Fruit fly (Drosophila melanogaster): ENCODE measurements around the gene CG4935.

The CG4935 gene

DNA sequence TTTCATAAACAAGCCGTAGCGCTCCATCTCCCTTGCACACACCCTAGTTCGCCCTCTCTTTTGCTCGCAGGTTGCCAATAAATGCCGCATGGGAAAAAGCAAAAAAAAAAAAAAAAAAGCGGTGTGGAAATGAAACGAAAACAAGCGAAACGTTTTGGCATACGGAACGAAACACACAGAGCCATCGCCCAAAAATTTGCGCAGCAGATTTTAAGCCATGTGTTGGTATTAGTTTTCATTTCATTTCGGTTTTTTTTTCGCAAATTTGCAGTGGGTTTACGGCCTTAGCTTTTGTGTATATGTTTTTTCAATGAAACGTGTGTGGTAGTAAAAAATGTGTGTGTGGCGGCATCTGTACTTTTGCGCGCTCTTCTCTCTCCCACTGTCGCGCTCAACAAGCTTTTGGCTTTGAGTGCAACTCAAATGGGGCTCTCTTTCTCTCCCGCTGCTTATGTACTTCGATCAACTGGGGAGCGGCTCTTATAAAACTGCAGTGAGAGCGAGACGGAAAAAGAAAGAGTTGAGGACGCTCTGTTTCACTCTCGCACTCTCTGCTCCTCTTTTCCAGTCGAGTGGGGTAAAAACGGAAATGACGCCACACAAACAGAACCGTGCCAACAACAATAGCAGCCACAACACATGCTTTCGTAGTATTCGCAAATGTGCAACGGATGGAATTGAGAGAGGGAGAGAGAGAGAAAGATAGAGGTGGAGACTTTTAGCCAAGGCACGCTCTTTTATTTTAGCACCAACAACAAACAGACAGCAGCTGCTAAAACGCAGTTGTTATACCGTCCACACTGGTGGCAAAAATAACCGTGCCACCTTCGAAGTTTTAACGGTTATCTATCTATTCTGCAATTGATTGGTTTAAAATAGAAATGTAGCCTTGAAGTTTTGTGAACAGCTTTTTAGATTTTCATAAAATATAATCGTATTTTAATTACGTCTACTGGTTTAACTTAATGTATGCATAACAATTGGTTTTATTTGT is 22.7 kb downstream of the CG4935 start (continued):
- TF ChIP-seq CG17912 (GFP tag; optimal IDR thresholded peaks at IDR 0.05) (peak; percentile 72), HmgZ (tag; optimal IDR thresholded peaks at IDR 0.05) (no peak), ems (GFP tag; optimal IDR thresholded peaks at IDR 0.05) (peak; percentile 24), Hmr (GFP tag; optimal IDR thresholded peaks at IDR 0.05) (peak; percentile 74), CG12391 (tag; optimal IDR thresholded peaks at IDR 0.05) (peak; percentile 56), Bdp1 (GFP tag; optimal IDR thresholded peaks at IDR 0.05) (no peak), Pdp1 (GFP tag; optimal IDR thresholded peaks at IDR 0.05) (peak in 1 of 2 experiments; percentile 54), ttk (GFP tag; IDR thresholded peaks at IDR 0.05) (no peak), Sin3A (optimal IDR thresholded peaks at IDR 0.05) (no peak), HLH4C (GFP tag; IDR thresholded peaks at IDR 0.05; ENCODE audit: partially characterized antibody) (no peak), abd-A (tag; optimal IDR thresholded peaks at IDR 0.05) (peak; percentile 54), CG8388 (GFP tag; optimal IDR thresholded peaks at IDR 0.05) (peak; percentile 54), sug (tag; optimal IDR thresholded peaks at IDR 0.05) (peak; percentile 19), Atf-2 (GFP tag; optimal IDR thresholded peaks at IDR 0.05) (peak; percentile 1), CG11093 (GFP tag; IDR thresholded peaks at IDR 0.05) (no peak), D19B (GFP tag; optimal IDR thresholded peaks at IDR 0.05) (peak; percentile 46), ftz-f1 (GFP tag; optimal IDR thresholded peaks at IDR 0.05) (peak; percentile 31), Xbp1 (GFP tag; optimal IDR thresholded peaks at IDR 0.05) (peak; percentile 36), Fer1 (GFP tag; optimal IDR thresholded peaks at IDR 0.05) (peak; percentile 45), yki (optimal IDR thresholded peaks at IDR 0.05) (peak; percentile 63), NK7.1 (GFP tag; optimal IDR thresholded peaks at IDR 0.05) (no peak), lmd (GFP tag; IDR thresholded peaks at IDR 0.05) (no peak), dmrt99B (tag; optimal IDR thresholded peaks at IDR 0.05) (peak; percentile 58), CG12769 (tag; optimal IDR thresholded peaks at IDR 0.05) (peak; percentile 79), CG4360 (GFP tag; IDR thresholded peaks at IDR 0.05) (no peak), CG7556 (GFP tag; optimal IDR thresholded peaks at IDR 0.05) (peak; percentile 13), Ravus (GFP tag; IDR thresholded peaks at IDR 0.05) (no peak), Neu2 (GFP tag; optimal IDR thresholded peaks at IDR 0.05; ENCODE audit: borderline replicate concordance) (no peak), zfh2 (GFP tag; optimal IDR thresholded peaks at IDR 0.05) (peak; percentile 56), sima (GFP tag; optimal IDR thresholded peaks at IDR 0.05) (no peak), NfI (GFP tag; optimal IDR thresholded peaks at IDR 0.05) (peak; percentile 42), D19A (tag; optimal IDR thresholded peaks at IDR 0.05) (no peak), Eip74EF (GFP tag; optimal IDR thresholded peaks at IDR 0.05) (peak in 1 of 2 experiments; percentile 29), ase (GFP tag; IDR thresholded peaks at IDR 0.05) (no peak), Ets65A (GFP tag) (peak; percentile 92), CG7928 (GFP tag; optimal IDR thresholded peaks at IDR 0.05) (peak; percentile 25), pum (GFP tag; optimal IDR thresholded peaks at IDR 0.05) (no peak), klu (GFP tag; IDR thresholded peaks at IDR 0.05) (no peak), crp (GFP tag; optimal IDR thresholded peaks at IDR 0.05) (peak in 1 of 2 experiments; percentile 56), stc (GFP tag; IDR thresholded peaks at IDR 0.05) (no peak), NC2α (GFP tag; optimal IDR thresholded peaks at IDR 0.05) (no peak), Nf-YC (tag; optimal IDR thresholded peaks at IDR 0.05) (peak; percentile 1), CG9215 (GFP tag; IDR thresholded peaks at IDR 0.05) (no peak), CG12942 (GFP tag; optimal IDR thresholded peaks at IDR 0.05) (peak; percentile 23), dpn (GFP tag; optimal IDR thresholded peaks at IDR 0.05) (peak; percentile 56 to 63), CG7839 (tag; optimal IDR thresholded peaks at IDR 0.05) (peak; percentile 59), Dip3 (GFP tag; optimal IDR thresholded peaks at IDR 0.05) (peak; percentile 49), odd (GFP tag; optimal IDR thresholded peaks at IDR 0.05) (peak; percentile 56), tin (GFP tag; optimal IDR thresholded peaks at IDR 0.05) (no peak)
